Worm (Caenorhabditis elegans) whole organism, L2 larva: ENCODE measurements around the gene ptb-1.

Experiments
- C34F6.9 ChIP-seq: fragments of 150-350 bp; optimal IDR thresholded peaks from 2 replicates; lab custom pipeline; 2014; ENCODE audit warnings: missing biosample characterization, missing genetic modification characterization
- F13H6.1 ChIP-seq: sonication (generic microtip); optimal IDR thresholded peaks from 2 replicates; lab custom pipeline; 2016; ENCODE audit warnings: missing genetic modification characterization, missing compliant biosample characterization
- R02D3.7 ChIP-seq: fragments of 150-350 bp; optimal IDR thresholded peaks from 2 replicates; lab custom pipeline; 2014; ENCODE audit warnings: missing biosample characterization, missing genetic modification characterization
- Y55F3AM.14 ChIP-seq: fragments of 200-800 bp; sonication (Bioruptor generic); optimal IDR thresholded peaks from 2 replicates; lab custom pipeline; 2018; ENCODE audit warnings: mild to moderate bottlenecking, missing genetic modification characterization, missing compliant biosample characterization
- ZK546.5 ChIP-seq: sonication (generic microtip); optimal IDR thresholded peaks from 2 replicates; lab custom pipeline; 2017; ENCODE audit warnings: missing biosample characterization, missing genetic modification characterization
- alr-1 ChIP-seq: fragments of 150-350 bp; optimal IDR thresholded peaks from 2 replicates; lab custom pipeline; 2014; ENCODE audit warnings: missing biosample characterization, missing genetic modification characterization
- aly-2 ChIP-seq: fragments of 150-350 bp; optimal IDR thresholded peaks from 2 replicates; lab custom pipeline; 2014; ENCODE audit warnings: missing biosample characterization, missing genetic modification characterization
- ama-1 ChIP-seq: fragments of 150-350 bp; optimal IDR thresholded peaks from 2 replicates; lab custom pipeline; 2018; ENCODE audit warnings: inconsistent platforms
- blmp-1 ChIP-seq: sonication (generic microtip); optimal IDR thresholded peaks from 2 replicates; lab custom pipeline; 2017; ENCODE audit warnings: missing genetic modification characterization, mild to moderate bottlenecking, missing compliant biosample characterization, antibody characterized with exemption, moderate library complexity; ENCODE audit not compliant: insufficient read depth
- ceh-16 ChIP-seq: fragments of 150-350 bp; optimal IDR thresholded peaks from 2 replicates; lab custom pipeline; 2014; ENCODE audit warnings: missing biosample characterization, missing genetic modification characterization
- ceh-82 ChIP-seq: fragments of 150-350 bp; optimal IDR thresholded peaks from 2 replicates; lab custom pipeline; 2014; ENCODE audit warnings: missing biosample characterization, missing genetic modification characterization
- crh-2 ChIP-seq: sonication (generic microtip); optimal IDR thresholded peaks from 2 replicates; lab custom pipeline; 2017; ENCODE audit warnings: missing biosample characterization, missing genetic modification characterization
- dmd-4 ChIP-seq: sonication (generic microtip); optimal IDR thresholded peaks from 2 replicates; lab custom pipeline; 2017; ENCODE audit warnings: missing biosample characterization, missing genetic modification characterization
- egl-27 ChIP-seq: sonication (generic microtip); optimal IDR thresholded peaks from 3 replicates; lab custom pipeline; 2017; ENCODE audit warnings: missing biosample characterization, missing genetic modification reagents, missing genetic modification characterization
- elt-1 ChIP-seq: fragments of 150-350 bp; optimal IDR thresholded peaks from 2 replicates; lab custom pipeline; 2014; ENCODE audit warnings: missing biosample characterization, missing genetic modification characterization
- elt-3 ChIP-seq: sonication (generic microtip); optimal IDR thresholded peaks from 2 replicates; lab custom pipeline; 2017; ENCODE audit warnings: missing biosample characterization, missing genetic modification characterization
- fos-1 ChIP-seq: fragments of 150-350 bp; optimal IDR thresholded peaks from 2 replicates; lab custom pipeline; 2014; ENCODE audit warnings: missing biosample characterization, missing genetic modification characterization
- gmeb-1 ChIP-seq: fragments of 150-350 bp; optimal IDR thresholded peaks from 2 replicates; lab custom pipeline; 2014; ENCODE audit warnings: missing biosample characterization, missing genetic modification characterization
- lin-11 ChIP-seq: fragments of 150-350 bp; sonication (generic microtip); optimal IDR thresholded peaks from 2 replicates; lab custom pipeline; 2014; ENCODE audit warnings: missing biosample characterization, missing genetic modification characterization, inconsistent platforms, mixed read lengths
- lin-13 ChIP-seq: fragments of 150-350 bp; optimal IDR thresholded peaks from 2 replicates; lab custom pipeline; 2014; ENCODE audit warnings: missing biosample characterization, missing genetic modification reagents, missing genetic modification characterization
- lin-39 ChIP-seq: fragments of 150-350 bp; optimal IDR thresholded peaks from 2 replicates; lab custom pipeline; 2014; ENCODE audit warnings: missing biosample characterization, missing genetic modification reagents, missing genetic modification characterization
- lsy-2 ChIP-seq, 2 experiments: fragments of 150-350 bp in 1 of 2; sonication (generic microtip) in 1 of 2; optimal IDR thresholded peaks; 2 replicates each; lab custom pipeline; 2014 to 2017; ENCODE audit warnings: missing biosample characterization in 2 of 2, missing genetic modification characterization in 2 of 2
- mab-5 ChIP-seq: fragments of 150-350 bp; optimal IDR thresholded peaks from 2 replicates; lab custom pipeline; 2014; ENCODE audit warnings: missing biosample characterization, missing genetic modification characterization
- mbf-1 ChIP-seq: sonication (generic microtip); optimal IDR thresholded peaks from 2 replicates; lab custom pipeline; 2017; ENCODE audit warnings: missing biosample characterization, missing genetic modification characterization
- mdl-1 ChIP-seq, 2 experiments: fragments of 150-350 bp in 1 of 2; sonication (generic microtip) in 1 of 2; optimal IDR thresholded peaks; 2 replicates each; lab custom pipeline; 2017; ENCODE audit warnings: missing biosample characterization in 2 of 2, missing genetic modification characterization in 2 of 2
- nhr-10 ChIP-seq: sonication (generic microtip); optimal IDR thresholded peaks from 2 replicates; lab custom pipeline; 2017; ENCODE audit warnings: missing biosample characterization, missing genetic modification characterization
- nhr-11 ChIP-seq: fragments of 150-350 bp; optimal IDR thresholded peaks from 2 replicates; lab custom pipeline; 2014; ENCODE audit warnings: missing biosample characterization, missing genetic modification characterization
- nhr-12 ChIP-seq: fragments of 150-350 bp; optimal IDR thresholded peaks from 2 replicates; lab custom pipeline; 2014; ENCODE audit warnings: missing biosample characterization, missing genetic modification characterization
- nhr-129 ChIP-seq: fragments of 150-350 bp; optimal IDR thresholded peaks from 2 replicates; lab custom pipeline; 2014; ENCODE audit warnings: missing biosample characterization, missing genetic modification characterization
- nhr-21 ChIP-seq: fragments of 150-350 bp; optimal IDR thresholded peaks from 2 replicates; lab custom pipeline; 2014; ENCODE audit warnings: missing biosample characterization, missing genetic modification characterization
- nhr-23 ChIP-seq: fragments of 150-350 bp; optimal IDR thresholded peaks from 2 replicates; lab custom pipeline; 2014; ENCODE audit warnings: missing biosample characterization, missing genetic modification reagents, missing genetic modification characterization
- nhr-237 ChIP-seq: fragments of 150-350 bp; optimal IDR thresholded peaks from 2 replicates; lab custom pipeline; 2014; ENCODE audit warnings: missing biosample characterization, missing genetic modification characterization
- nhr-25 ChIP-seq: fragments of 150-350 bp; sonication (generic microtip); optimal IDR thresholded peaks from 3 replicates; lab custom pipeline; 2014; ENCODE audit warnings: missing biosample characterization, missing genetic modification characterization
- nhr-6 ChIP-seq: fragments of 150-350 bp; optimal IDR thresholded peaks from 2 replicates; lab custom pipeline; 2014; ENCODE audit warnings: missing biosample characterization, missing genetic modification characterization
- nhr-77 ChIP-seq: fragments of 150-350 bp; optimal IDR thresholded peaks from 2 replicates; lab custom pipeline; 2014; ENCODE audit warnings: missing biosample characterization, missing genetic modification characterization
- peb-1 ChIP-seq: fragments of 150-350 bp; optimal IDR thresholded peaks from 2 replicates; lab custom pipeline; 2014; ENCODE audit warnings: missing biosample characterization, missing genetic modification characterization
- sem-4 ChIP-seq: fragments of 150-350 bp; optimal IDR thresholded peaks from 2 replicates; lab custom pipeline; 2014; ENCODE audit warnings: missing biosample characterization, missing genetic modification reagents, missing genetic modification characterization
- skn-1 ChIP-seq: sonication (generic microtip); optimal IDR thresholded peaks from 2 replicates; lab custom pipeline; 2017; ENCODE audit warnings: missing biosample characterization, missing genetic modification characterization
- sma-3 ChIP-seq: sonication (generic microtip); optimal IDR thresholded peaks from 2 replicates; lab custom pipeline; 2016; ENCODE audit warnings: missing genetic modification reagents, missing genetic modification characterization, missing compliant biosample characterization
- sma-9 ChIP-seq, 2 experiments: fragments of 150-350 bp in 1 of 2; sonication (generic microtip) in 1 of 2; optimal IDR thresholded peaks; 2 replicates each; lab custom pipeline; 2014 to 2016; ENCODE audit warnings: missing genetic modification characterization in 2 of 2, mild to moderate bottlenecking in 1 of 2, missing biosample characterization in 1 of 2, missing compliant biosample characterization in 1 of 2, missing genetic modification reagents in 1 of 2, moderate library complexity in 1 of 2
- snpc-4 ChIP-seq: fragments of 150-350 bp; optimal IDR thresholded peaks from 2 replicates; lab custom pipeline; 2014; ENCODE audit warnings: missing biosample characterization, missing genetic modification characterization
- unc-39 ChIP-seq: fragments of 150-350 bp; optimal IDR thresholded peaks from 2 replicates; lab custom pipeline; 2014; ENCODE audit warnings: missing biosample characterization, missing genetic modification characterization
- unc-55 ChIP-seq: fragments of 150-350 bp; sonication (generic microtip); optimal IDR thresholded peaks from 3 replicates; lab custom pipeline; 2014; ENCODE audit warnings: missing biosample characterization, missing genetic modification reagents, missing genetic modification characterization
- unc-62 ChIP-seq: fragments of 150-350 bp; optimal IDR thresholded peaks from 2 replicates; lab custom pipeline; 2014; ENCODE audit warnings: missing biosample characterization, missing genetic modification reagents, missing genetic modification characterization
- zag-1 ChIP-seq: fragments of 150-350 bp; optimal IDR thresholded peaks from 2 replicates; lab custom pipeline; 2014; ENCODE audit warnings: missing biosample characterization, missing genetic modification characterization
- ztf-1 ChIP-seq: fragments of 200-800 bp; sonication (Bioruptor generic); conservative IDR thresholded peaks from 2 replicates; pipeline ENCODE4 v1.3.6; 2022; ENCODE audit warnings: missing genetic modification characterization, missing compliant biosample characterization
- ztf-11 ChIP-seq: sonication (generic microtip); optimal IDR thresholded peaks from 2 replicates; lab custom pipeline; 2017; ENCODE audit warnings: missing biosample characterization, missing genetic modification characterization
- ztf-4 ChIP-seq: fragments of 150-350 bp; optimal IDR thresholded peaks from 2 replicates; lab custom pipeline; 2014; ENCODE audit warnings: missing biosample characterization, missing genetic modification characterization

ptb-1 gene

ce11 chrII:10658576-10659256 is 16.7 kb upstream of the ptb-1 start, which contains the start of the genes snu-13 and rsp-7:
Gene snu-13, minus strand, starts transcription at chrII:10658626.
Gene rsp-7, plus strand, starts transcription at chrII:10659206.
- TF ChIP-seq nhr-237 (tag; lab: Kevin White, UChicago), result no peak
- TF ChIP-seq alr-1 (tag; lab: Kevin White, UChicago), result no peak
- TF ChIP-seq zag-1, result no peak
- TF ChIP-seq ztf-4 (tag; lab: Kevin White, UChicago), result no peak
- TF ChIP-seq nhr-23, result no peak
- TF ChIP-seq lin-11, result peak; percentile 49
- TF ChIP-seq lin-13 (GFP tag; lab: Kevin White, UChicago), result peak; percentile 71
- peak; percentile 23 for TF ChIP-seq blmp-1 (tag; lab: Kevin White, UChicago)
- peak; percentile 55 for TF ChIP-seq F13H6.1 (tag; lab: Kevin White, UChicago)
- TF ChIP-seq nhr-129 (tag; lab: Kevin White, UChicago), result peak; percentile 51
- no peak for TF ChIP-seq egl-27 (tag; lab: Kevin White, UChicago)
- no peak for TF ChIP-seq skn-1
- TF ChIP-seq nhr-11 (tag; lab: Kevin White, UChicago), result no peak
- TF ChIP-seq lsy-2 (tag; optimal IDR thresholded peaks at IDR 0.05; lab: Kevin White, UChicago), result peak; percentile 58 to 91
- no peak for TF ChIP-seq mdl-1 (tag; optimal IDR thresholded peaks at IDR 0.05; lab: Kevin White, UChicago)
- TF ChIP-seq nhr-21 (tag; lab: Kevin White, UChicago), result peak; percentile 51
- TF ChIP-seq peb-1 (tag; lab: Kevin White, UChicago), result no peak
- no peak for TF ChIP-seq unc-39 (tag; lab: Kevin White, UChicago)
- no peak for TF ChIP-seq ztf-1 (GFP tag; lab: Robert Waterston, UW)
- TF ChIP-seq elt-3 (tag; lab: Kevin White, UChicago), result no peak
- no peak for TF ChIP-seq nhr-77 (tag; lab: Kevin White, UChicago)
- no peak for TF ChIP-seq ztf-11 (tag; lab: Kevin White, UChicago)
- TF ChIP-seq ceh-16 (tag; lab: Kevin White, UChicago), result no peak
- no peak for TF ChIP-seq mbf-1
- no peak for TF ChIP-seq dmd-4 (tag; lab: Kevin White, UChicago)
- TF ChIP-seq R02D3.7 (tag; lab: Kevin White, UChicago), result no peak
- TF ChIP-seq snpc-4 (tag; lab: Kevin White, UChicago), result peak; percentile 12
- TF ChIP-seq ceh-82 (tag; lab: Kevin White, UChicago), result no peak
- TF ChIP-seq gmeb-1 (tag; lab: Kevin White, UChicago), result peak; percentile 67
- peak; percentile 87 for TF ChIP-seq crh-2 (tag; lab: Kevin White, UChicago)
- no peak for TF ChIP-seq nhr-6
- no peak for TF ChIP-seq unc-62 (GFP tag; lab: Kevin White, UChicago)
- peak; percentile 34 for TF ChIP-seq fos-1 (tag; lab: Kevin White, UChicago)
- TF ChIP-seq sma-3, result peak; percentile 69
- no peak for TF ChIP-seq lin-39 (tag; lab: Kevin White, UChicago)
- TF ChIP-seq nhr-10, result no peak
- TF ChIP-seq ZK546.5 (tag; lab: Kevin White, UChicago), result peak; percentile 31
- TF ChIP-seq elt-1, result no peak
- peak; percentile 87 for TF ChIP-seq C34F6.9 (tag; lab: Kevin White, UChicago)
- TF ChIP-seq nhr-12 (tag; lab: Kevin White, UChicago), result no peak
- TF ChIP-seq unc-55 (GFP tag; lab: Kevin White, UChicago), result peak; percentile 90
- peak; percentile 62 for TF ChIP-seq sem-4 (tag; lab: Kevin White, UChicago)
- TF ChIP-seq ama-1, result peak; percentile 15
- TF ChIP-seq aly-2, result no peak
- no peak for TF ChIP-seq mab-5 (tag; lab: Kevin White, UChicago)
- peak; percentile 75 for TF ChIP-seq nhr-25
- TF ChIP-seq Y55F3AM.14 (GFP tag; lab: Kevin White, UChicago), result no peak
- TF ChIP-seq sma-9 (GFP tag; optimal IDR thresholded peaks at IDR 0.05; lab: Kevin White, UChicago), result peak; percentile 54
- TF ChIP-seq sma-9 (tag; optimal IDR thresholded peaks at IDR 0.05; lab: Kevin White, UChicago), result no peak
- TF ChIP-seq, all 48 proteins: peak for 19
